Fruit fly (Drosophila melanogaster): ENCODE results near the gene knrl.

- TF ChIP-seq CG11695 (GFP tag; IDR thresholded peaks at IDR 0.05) (no peak), CG12236 (GFP tag; optimal IDR thresholded peaks at IDR 0.05) (no peak), CG11456 (GFP tag; IDR thresholded peaks at IDR 0.05) (no peak), crp (GFP tag; optimal IDR thresholded peaks at IDR 0.05) (no peak), schlank (tag; optimal IDR thresholded peaks at IDR 0.05) (no peak), CG1603 (tag; optimal IDR thresholded peaks at IDR 0.05) (no peak), lilli (GFP tag; optimal IDR thresholded peaks at IDR 0.05) (no peak), CG32772 (GFP tag; IDR thresholded peaks at IDR 0.05) (no peak), CG33213 (GFP tag; optimal IDR thresholded peaks at IDR 0.05) (no peak), Bdp1 (GFP tag; optimal IDR thresholded peaks at IDR 0.05) (no peak), CG17186 (GFP tag; optimal IDR thresholded peaks at IDR 0.05) (no peak), Hr78 (GFP tag; optimal IDR thresholded peaks at IDR 0.05) (no peak), emc (GFP tag; optimal IDR thresholded peaks at IDR 0.05) (no peak), CG13624 (GFP tag; optimal IDR thresholded peaks at IDR 0.05) (no peak)
These were observed 17.8 kb downstream of the knrl start for dm6 chr3L:20602634-20603033.

Measured in whole organism, embryonic.